Worm (Caenorhabditis elegans) whole organism, late embryonic: Measurements from ENCODE around the gene ama-1.
A peak's percentile ranks its signal among the peaks of the same experiment; 100 is the strongest.

ENCODE experiments used
- F13H6.1 ChIP-seq: sonication (generic microtip); optimal IDR thresholded peaks from 2 replicates; lab custom pipeline; 2016; ENCODE audit warnings: missing genetic modification characterization, missing compliant biosample characterization
- K02D7.2 ChIP-seq: sonication (generic microtip); optimal IDR thresholded peaks from 2 replicates; lab custom pipeline; 2017; ENCODE audit warnings: mild to moderate bottlenecking, missing genetic modification characterization, missing compliant biosample characterization
- K09A11.1 ChIP-seq: sonication (generic microtip); optimal IDR thresholded peaks from 2 replicates; lab custom pipeline; 2017; ENCODE audit warnings: antibody characterized with exemption, mild to moderate bottlenecking, missing genetic modification characterization, missing compliant biosample characterization; ENCODE audit not compliant: insufficient read depth
- Y22D7AL.16 ChIP-seq: sonication (generic microtip); optimal IDR thresholded peaks from 2 replicates; lab custom pipeline; 2016; ENCODE audit warnings: missing genetic modification characterization, missing compliant biosample characterization
- ahr-1 ChIP-seq: sonication (generic microtip); optimal IDR thresholded peaks from 2 replicates; lab custom pipeline; 2016; ENCODE audit warnings: missing genetic modification characterization, missing compliant biosample characterization
- ama-1 ChIP-seq: fragments of 150-350 bp; optimal IDR thresholded peaks from 2 replicates; lab custom pipeline; 2014
- ceh-18 ChIP-seq: sonication (generic microtip); optimal IDR thresholded peaks from 2 replicates; lab custom pipeline; 2016; ENCODE audit warnings: missing genetic modification characterization, missing compliant biosample characterization
- ceh-22 ChIP-seq: sonication (generic microtip); optimal IDR thresholded peaks from 2 replicates; lab custom pipeline; 2017; ENCODE audit warnings: missing biosample characterization, missing genetic modification characterization
- ceh-30 ChIP-seq: fragments of 150-350 bp; optimal IDR thresholded peaks from 2 replicates; lab custom pipeline; 2014; ENCODE audit warnings: missing biosample characterization, missing genetic modification characterization
- ceh-31 ChIP-seq: sonication (generic microtip); optimal IDR thresholded peaks from 2 replicates; lab custom pipeline; 2016; ENCODE audit warnings: missing genetic modification characterization, missing compliant biosample characterization
- ceh-6 ChIP-seq: fragments of 200-800 bp; sonication (Bioruptor generic); optimal IDR thresholded peaks from 2 replicates; lab custom pipeline; 2018; ENCODE audit warnings: mild to moderate bottlenecking, missing genetic modification characterization, missing compliant biosample characterization
- dve-1 ChIP-seq: sonication (generic microtip); optimal IDR thresholded peaks from 2 replicates; lab custom pipeline; 2017; ENCODE audit warnings: antibody characterized with exemption, mild to moderate bottlenecking, missing genetic modification characterization, missing compliant biosample characterization
- elt-2 ChIP-seq: sonication (generic microtip); optimal IDR thresholded peaks from 2 replicates; lab custom pipeline; 2016; ENCODE audit warnings: missing genetic modification reagents, missing genetic modification characterization, missing compliant biosample characterization
- ets-4 ChIP-seq: sonication (generic microtip); optimal IDR thresholded peaks from 2 replicates; lab custom pipeline; 2016; ENCODE audit warnings: missing genetic modification characterization, missing compliant biosample characterization
- fkh-10 ChIP-seq: fragments of 150-350 bp; optimal IDR thresholded peaks from 2 replicates; lab custom pipeline; 2014; ENCODE audit warnings: missing biosample characterization, missing genetic modification reagents, missing genetic modification characterization
- fkh-6 ChIP-seq: sonication (generic microtip); optimal IDR thresholded peaks from 2 replicates; lab custom pipeline; 2016; ENCODE audit warnings: missing genetic modification characterization, missing compliant biosample characterization
- hlh-15 ChIP-seq: sonication (generic microtip); optimal IDR thresholded peaks from 2 replicates; lab custom pipeline; 2016; ENCODE audit warnings: missing genetic modification characterization, missing compliant biosample characterization
- hlh-8 ChIP-seq: sonication (generic microtip); optimal IDR thresholded peaks from 2 replicates; lab custom pipeline; 2016; ENCODE audit warnings: missing genotype, missing genetic modification characterization, missing compliant biosample characterization
- lim-6 ChIP-seq: sonication (generic microtip); optimal IDR thresholded peaks from 2 replicates; lab custom pipeline; 2016; ENCODE audit warnings: missing genetic modification characterization, missing compliant biosample characterization
- mec-3 ChIP-seq: sonication (generic microtip); optimal IDR thresholded peaks from 2 replicates; lab custom pipeline; 2016; ENCODE audit warnings: borderline replicate concordance, missing genetic modification characterization, missing compliant biosample characterization
- nfya-1 ChIP-seq: sonication (generic microtip); optimal IDR thresholded peaks from 2 replicates; lab custom pipeline; 2017; ENCODE audit warnings: missing genetic modification characterization, mild to moderate bottlenecking, missing compliant biosample characterization, antibody characterized with exemption, moderate library complexity
- npax-4 ChIP-seq: sonication (generic microtip); optimal IDR thresholded peaks from 2 replicates; lab custom pipeline; 2016; ENCODE audit warnings: missing genetic modification characterization, missing compliant biosample characterization
- pag-3 ChIP-seq: sonication (generic microtip); optimal IDR thresholded peaks from 2 replicates; lab custom pipeline; 2016; ENCODE audit warnings: missing compliant biosample characterization, missing genetic modification characterization, borderline replicate concordance
- pat-9 ChIP-seq: fragments of 200-800 bp; sonication (Bioruptor generic); optimal IDR thresholded peaks from 2 replicates; lab custom pipeline; 2018; ENCODE audit warnings: mild to moderate bottlenecking, missing genetic modification characterization, moderate library complexity, missing compliant biosample characterization
- pha-4 ChIP-seq: fragments of 150-350 bp; optimal IDR thresholded peaks from 2 replicates; lab custom pipeline; 2018; ENCODE audit warnings: missing biosample characterization, missing genetic modification reagents, missing genetic modification characterization
- pros-1 ChIP-seq: fragments of 150-350 bp; optimal IDR thresholded peaks from 2 replicates; lab custom pipeline; 2014; ENCODE audit warnings: missing biosample characterization, missing genetic modification reagents, missing genetic modification characterization
- ref-2 ChIP-seq: sonication (generic microtip); optimal IDR thresholded peaks from 2 replicates; lab custom pipeline; 2016; ENCODE audit warnings: missing genetic modification characterization, missing compliant biosample characterization
- rnt-1 ChIP-seq: sonication (generic microtip); optimal IDR thresholded peaks from 2 replicates; lab custom pipeline; 2016; ENCODE audit warnings: missing genetic modification characterization, missing compliant biosample characterization
- tbx-2 ChIP-seq: sonication (generic microtip); optimal IDR thresholded peaks from 2 replicates; lab custom pipeline; 2016; ENCODE audit warnings: missing genetic modification characterization, missing compliant biosample characterization
- unc-42 ChIP-seq: sonication (generic microtip); optimal IDR thresholded peaks from 2 replicates; lab custom pipeline; 2016; ENCODE audit warnings: missing genotype, missing genetic modification characterization, missing compliant biosample characterization
- unc-86 ChIP-seq: sonication (generic microtip); optimal IDR thresholded peaks from 2 replicates; lab custom pipeline; 2016; ENCODE audit warnings: missing genetic modification characterization, missing compliant biosample characterization
- zip-5 ChIP-seq: sonication (generic microtip); optimal IDR thresholded peaks from 2 replicates; lab custom pipeline; 2016; ENCODE audit warnings: missing genetic modification characterization, missing compliant biosample characterization

Gene ama-1

DNA sequence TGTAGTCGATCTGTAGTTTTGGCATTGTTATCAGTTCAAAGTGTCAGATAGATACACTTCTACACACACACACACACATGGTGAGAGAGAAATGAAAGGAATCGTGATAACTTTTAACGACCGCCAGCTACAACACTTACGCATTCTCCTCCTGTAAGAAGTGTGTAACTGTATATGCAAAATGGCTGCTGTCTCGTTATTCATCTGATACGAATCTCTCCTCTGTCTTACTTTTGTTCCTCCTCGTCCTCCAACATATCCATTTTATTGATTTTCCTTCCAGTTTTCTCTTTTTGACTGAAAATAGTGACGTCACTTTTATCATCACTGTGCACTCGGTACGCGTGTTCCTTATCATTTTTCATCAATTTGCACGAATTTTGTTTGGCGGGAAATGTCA is 35.1 kb upstream of the ama-1 start:
- no peak for TF ChIP-seq ceh-31 (tag; lab: Kevin White, UChicago)
- TF ChIP-seq elt-2 (tag; lab: Kevin White, UChicago), result peak; percentile 59
- TF ChIP-seq pros-1 (tag; lab: Kevin White, UChicago), result no peak
- TF ChIP-seq pha-4 (tag; lab: Kevin White, UChicago), result no peak

DNA sequence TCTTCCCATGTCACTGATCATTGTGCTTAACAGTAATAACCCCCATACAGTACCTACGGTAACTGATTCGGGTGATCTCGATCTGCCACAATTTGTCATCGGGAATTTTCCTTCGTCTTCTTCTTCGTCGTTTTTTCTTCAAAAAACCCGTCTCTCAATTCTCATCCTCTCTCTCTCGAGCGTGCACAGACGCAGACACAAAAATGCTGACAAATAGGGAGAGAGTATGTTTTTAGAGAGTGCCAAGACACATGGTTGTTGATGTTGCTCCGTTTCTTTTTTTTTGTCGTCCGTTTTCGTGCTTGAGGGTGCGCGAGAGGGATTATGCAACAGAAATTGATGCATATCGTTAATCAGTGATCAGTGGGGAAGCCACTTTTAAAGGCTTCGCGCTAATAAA is 32.5 kb upstream of the ama-1 start:
- TF ChIP-seq nfya-1 (tag; lab: Kevin White, UChicago) (peak; percentile 59), unc-42 (tag; lab: Kevin White, UChicago) (peak; percentile 35), fkh-10 (GFP tag; lab: Kevin White, UChicago) (no peak), tbx-2 (peak; percentile 35), ceh-18 (tag; lab: Kevin White, UChicago) (peak; percentile 22), F13H6.1 (tag; lab: Kevin White, UChicago) (no peak), dve-1 (tag; lab: Kevin White, UChicago) (peak; percentile 63)

DNA sequence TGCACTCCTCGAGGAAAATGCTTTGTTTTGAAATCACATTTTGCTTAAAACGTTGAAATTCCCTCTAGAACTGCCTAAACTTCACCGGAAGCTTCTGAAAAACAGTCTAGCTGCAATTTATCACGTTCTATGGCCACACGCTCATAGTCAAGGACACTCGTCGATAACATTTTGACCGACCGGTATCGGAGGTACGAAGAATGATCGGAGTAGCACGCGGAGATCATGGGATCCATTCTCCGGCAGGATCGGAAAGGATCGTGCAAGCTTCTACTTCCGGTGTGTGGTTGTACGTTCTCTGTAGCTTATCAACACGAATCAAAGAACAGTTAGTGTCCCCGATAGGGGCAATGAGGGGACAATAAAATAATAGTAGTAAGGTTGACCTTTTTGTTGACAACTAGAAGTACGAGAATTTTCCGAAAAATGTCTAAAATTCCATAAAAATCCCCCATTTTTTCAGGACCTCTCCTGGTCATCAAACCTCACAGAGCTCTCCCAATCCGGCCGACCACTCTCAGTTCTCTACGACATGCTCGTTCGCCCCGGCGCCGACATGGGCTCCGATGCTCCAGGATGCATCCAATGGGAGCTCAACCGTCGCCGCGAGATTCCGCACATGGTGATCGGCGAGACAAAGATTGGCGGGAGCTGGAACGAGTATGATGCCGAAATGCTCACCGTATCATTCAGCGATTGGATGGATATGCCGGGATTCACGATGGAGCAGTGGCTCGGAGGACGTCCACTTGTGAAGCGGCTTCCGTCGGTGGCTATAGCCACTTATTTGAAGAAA is 31.6 kb upstream of the ama-1 start:
- no peak for TF ChIP-seq npax-4 (tag; lab: Kevin White, UChicago)
- TF ChIP-seq pag-3 (tag; lab: Kevin White, UChicago), result no peak
- no peak for TF ChIP-seq ahr-1
- TF ChIP-seq fkh-10 (GFP tag; lab: Kevin White, UChicago), result no peak
- TF ChIP-seq pat-9 (tag; lab: Kevin White, UChicago), result no peak

DNA sequence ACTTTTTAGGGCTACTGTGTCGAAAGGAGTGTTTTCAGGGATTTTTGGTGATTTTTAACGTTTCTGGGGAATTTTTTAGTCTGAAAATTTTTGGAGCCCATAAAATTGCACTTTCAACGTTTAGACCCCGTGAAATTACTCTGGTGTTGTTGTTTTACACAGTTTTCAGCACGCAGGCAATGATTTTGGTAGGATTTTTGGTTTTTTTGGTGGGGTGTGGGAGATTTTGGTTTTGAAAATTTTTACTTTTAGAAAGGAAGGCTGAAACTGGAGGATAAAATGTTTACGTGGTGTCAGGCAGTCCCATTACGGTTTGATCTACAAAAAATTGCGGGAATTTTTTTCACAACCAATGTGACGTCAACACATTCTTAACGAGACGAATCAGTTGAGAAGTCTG is 29.6 kb upstream of the ama-1 start:
- TF ChIP-seq ref-2, result no peak
- no peak for TF ChIP-seq K02D7.2 (tag; lab: Kevin White, UChicago)
- no peak for TF ChIP-seq hlh-15
- no peak for TF ChIP-seq F13H6.1 (tag; lab: Kevin White, UChicago)
- no peak for TF ChIP-seq ceh-6
- no peak for TF ChIP-seq ceh-30
- TF ChIP-seq mec-3 (tag; lab: Kevin White, UChicago), result no peak
- no peak for TF ChIP-seq rnt-1
- no peak for TF ChIP-seq tbx-2
- TF ChIP-seq Y22D7AL.16 (tag; lab: Kevin White, UChicago), result no peak
- no peak for TF ChIP-seq fkh-10 (GFP tag; lab: Kevin White, UChicago)
- no peak for TF ChIP-seq elt-2 (tag; lab: Kevin White, UChicago)
- TF ChIP-seq unc-86 (tag; lab: Kevin White, UChicago), result no peak
- TF ChIP-seq pat-9 (tag; lab: Kevin White, UChicago), result no peak
- TF ChIP-seq ceh-22 (tag; lab: Kevin White, UChicago), result no peak
- TF ChIP-seq ama-1 (lab: Kevin White, UChicago), result no peak
- TF ChIP-seq hlh-8 (tag; lab: Kevin White, UChicago), result no peak
- no peak for TF ChIP-seq zip-5 (tag; lab: Kevin White, UChicago)
- TF ChIP-seq pros-1 (tag; lab: Kevin White, UChicago), result no peak
- no peak for TF ChIP-seq pha-4 (tag; lab: Kevin White, UChicago)

DNA sequence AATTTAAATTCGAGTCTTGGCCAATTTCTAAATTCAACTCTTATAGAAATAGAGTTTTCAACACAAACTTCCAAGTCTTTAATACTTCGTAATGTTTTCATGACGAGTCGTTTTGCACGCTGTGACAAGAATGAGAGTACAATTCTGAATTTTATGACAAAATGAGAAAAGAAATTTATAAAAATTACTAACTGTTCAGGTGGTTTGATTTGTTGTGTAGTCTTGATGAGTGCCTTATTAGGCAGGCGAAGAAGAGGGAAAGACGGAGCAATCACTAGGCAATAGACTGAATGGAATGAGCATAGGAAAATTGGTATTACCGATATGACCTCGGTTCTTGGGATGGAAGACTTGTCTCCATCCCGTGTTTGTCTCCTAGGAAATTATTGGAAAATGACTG is 27.9 kb upstream of the ama-1 start, which contains the start of gene F30B5.11:
TSS of gene F30B5.11 (minus strand) at position 101 of the 400 bp plus-strand sequence.
- TF ChIP-seq K09A11.1 (tag; lab: Kevin White, UChicago) (no peak), lim-6 (tag; lab: Kevin White, UChicago) (no peak), ref-2 (no peak), fkh-6 (tag; lab: Kevin White, UChicago) (no peak), ets-4 (tag; lab: Kevin White, UChicago) (no peak), ceh-6 (no peak)
